Worm (Caenorhabditis elegans) whole organism, L3 larva: Measurements from ENCODE around the gene Y37E11AM.4.
A peak's percentile ranks its signal among the peaks of the same experiment; 100 is the strongest.

Experiments used
- ama-1 ChIP-seq: fragments of 150-350 bp; optimal IDR thresholded peaks from 2 replicates; lab custom pipeline; 2018
- nfya-1 ChIP-seq: sonication (generic microtip); optimal IDR thresholded peaks from 2 replicates; lab custom pipeline; 2017; ENCODE audit warnings: missing genetic modification characterization, mild to moderate bottlenecking, missing compliant biosample characterization, antibody characterized with exemption, moderate library complexity; ENCODE audit not compliant: insufficient read depth
- nhr-28 ChIP-seq: fragments of 150-350 bp; optimal IDR thresholded peaks from 2 replicates; lab custom pipeline; 2014; ENCODE audit warnings: missing biosample characterization, missing genetic modification characterization
- nhr-76 ChIP-seq: fragments of 150-350 bp; sonication (generic microtip); optimal IDR thresholded peaks from 5 replicates; lab custom pipeline; 2014; ENCODE audit warnings: missing biosample characterization, missing genetic modification characterization
- tbx-2 ChIP-seq: sonication (generic microtip); optimal IDR thresholded peaks from 2 replicates; lab custom pipeline; 2016; ENCODE audit warnings: mild to moderate bottlenecking, missing genetic modification characterization, missing compliant biosample characterization

- TF ChIP-seq nhr-28 (tag; lab: Kevin White, UChicago): no peak
- no peak for TF ChIP-seq ama-1 (lab: Kevin White, UChicago)
- TF ChIP-seq tbx-2 (tag; lab: Kevin White, UChicago): no peak
- TF ChIP-seq nfya-1 (tag; lab: Kevin White, UChicago): peak; percentile 76
- TF ChIP-seq nhr-76 (tag; lab: Kevin White, UChicago): no peak
Measured at ce11 chrIV:3725845-3726244, 3.3 kb upstream of the Y37E11AM.4 start, which contains the start of gene smgl-2.
